Worm (Caenorhabditis elegans): ENCODE results near the gene her-1.

Gene her-1

ce11 chrV:9730743-9731706, 34.2 kb downstream of the her-1 start (continued):
- TF ChIP-seq lsy-2 (tag; optimal IDR thresholded peaks at IDR 0.05) (peak; percentile 95 to 98), spr-3 (GFP tag; optimal IDR thresholded peaks at IDR 0.05) (peak; percentile 6), lin-15B (tag; optimal IDR thresholded peaks at IDR 0.05) (no peak), ZK337.2 (GFP tag; IDR thresholded peaks at IDR 0.05) (no peak), nhr-11 (tag; optimal IDR thresholded peaks at IDR 0.05) (peak; percentile 97), Y48G9A.11 (GFP tag; IDR thresholded peaks at IDR 0.05) (no peak), mxl-2 (GFP tag; conservative IDR thresholded peaks at IDR 0.05) (0 out of 2 replicates have a peak, but pooled peaks have one; percentile 61), spr-1 (tag; optimal IDR thresholded peaks at IDR 0.05) (peak; percentile 89), lin-39 (tag; optimal IDR thresholded peaks at IDR 0.05) (no peak), fos-1 (tag; optimal IDR thresholded peaks at IDR 0.05) (peak; percentile 29), fkh-10 (GFP tag; optimal IDR thresholded peaks at IDR 0.05) (peak; percentile 89), T20F7.1 (GFP tag; optimal IDR thresholded peaks at IDR 0.05) (peak; percentile 82), egl-27 (tag; optimal IDR thresholded peaks at IDR 0.05) (no peak), madf-5 (GFP tag; IDR thresholded peaks at IDR 0.05) (0 out of 4 replicates have a peak, but pooled peaks of 1 of the 2 experiments have one; percentile 1), pqm-1 (tag; optimal IDR thresholded peaks at IDR 0.05) (peak; percentile 97)

- no peak for TF ChIP-seq dve-1 (tag; optimal IDR thresholded peaks at IDR 0.05; ENCODE audit: insufficient read depth)
- TF ChIP-seq lin-15B (tag; optimal IDR thresholded peaks at IDR 0.05): no peak
- TF ChIP-seq nhr-10 (tag; optimal IDR thresholded peaks at IDR 0.05): no peak
- TF ChIP-seq Y5F2A.4 (GFP tag; optimal IDR thresholded peaks at IDR 0.05): peak; percentile 41
- TF ChIP-seq unc-62 (GFP tag; optimal IDR thresholded peaks at IDR 0.05 in 1 of 2): peak in 1 of 2 experiments; percentile 78
- TF ChIP-seq unc-62 (tag; optimal IDR thresholded peaks at IDR 0.05): no peak
- no peak for TF ChIP-seq set-16 (GFP tag; IDR thresholded peaks at IDR 0.05)
- TF ChIP-seq saeg-2 (GFP tag; IDR thresholded peaks at IDR 0.05): 0 out of 2 replicates have a peak, but pooled peaks have one; percentile 17
- TF ChIP-seq lin-38 (GFP tag; IDR thresholded peaks at IDR 0.05): no peak; the same call in 1 of the 2 replicates
- peak; percentile 66; the same call in 1 of the 2 replicates for TF ChIP-seq vab-7 (GFP tag; IDR thresholded peaks at IDR 0.05)
- 0 out of 2 replicates have a peak, but pooled peaks have one; percentile 5 for TF ChIP-seq lim-7 (GFP tag; IDR thresholded peaks at IDR 0.05)
- TF ChIP-seq ZK337.2 (GFP tag; IDR thresholded peaks at IDR 0.05): no peak
- no peak for TF ChIP-seq lir-3 (tag; optimal IDR thresholded peaks at IDR 0.05)
- peak; percentile 80 for TF ChIP-seq aha-1 (tag)
- TF ChIP-seq dmd-9 (GFP tag; IDR thresholded peaks at IDR 0.05): no peak
- TF ChIP-seq dmd-8 (GFP tag; IDR thresholded peaks at IDR 0.05): peak; percentile 49; the same call in 1 of the 2 replicates
- TF ChIP-seq ceh-32 (tag; optimal IDR thresholded peaks at IDR 0.05; ENCODE audit: poor library complexity): no peak
- TF ChIP-seq egl-43 (GFP tag; IDR thresholded peaks at IDR 0.05): peak; percentile 70
- TF ChIP-seq Y75B8A.6 (GFP tag; IDR thresholded peaks at IDR 0.05): no peak
- TF ChIP-seq mes-2 (tag; optimal IDR thresholded peaks at IDR 0.05; ENCODE audit: poor library complexity, severe bottlenecking): peak; percentile 47
- TF ChIP-seq ama-1 (optimal IDR thresholded peaks at IDR 0.05): peak; percentile 43
- TF ChIP-seq madf-9 (GFP tag; conservative IDR thresholded peaks at IDR 0.05): no peak
- TF ChIP-seq lin-13 (GFP tag; optimal IDR thresholded peaks at IDR 0.05): no peak
- TF ChIP-seq lsy-2 (tag; optimal IDR thresholded peaks at IDR 0.05): peak; percentile 33 to 35
- TF ChIP-seq mdt-29 (GFP tag; IDR thresholded peaks at IDR 0.05): peak; percentile 54
- TF ChIP-seq ztf-11 (tag; optimal IDR thresholded peaks at IDR 0.05): no peak
- 0 out of 2 replicates have a peak, but pooled peaks have one; percentile 3 for TF ChIP-seq Y105C5A.15 (GFP tag; IDR thresholded peaks at IDR 0.05)
These were observed 35.0 kb downstream of the her-1 start for ce11 chrV:9731852-9732251.
